Worm (Caenorhabditis elegans) whole organism, mixed stage, embryonic: ENCODE data around the gene dnj-8.

ENCODE experiments used
- M03D4.4 ChIP-seq: sonication (generic microtip); optimal IDR thresholded peaks from 2 replicates; lab custom pipeline; 2017; ENCODE audit warnings: mild to moderate bottlenecking, missing genetic modification characterization, missing compliant biosample characterization
- bed-3 ChIP-seq: fragments of 200-800 bp; sonication (Bioruptor generic); optimal IDR thresholded peaks from 3 replicates; lab custom pipeline; 2018; ENCODE audit warnings: mild to moderate bottlenecking, missing genetic modification characterization, moderate library complexity, missing compliant biosample characterization
- ceh-39 ChIP-seq: fragments of 150-350 bp; optimal IDR thresholded peaks from 2 replicates; lab custom pipeline; 2014; ENCODE audit warnings: missing biosample characterization, missing genetic modification characterization
- ceh-83 ChIP-seq: fragments of 200-800 bp; sonication (Bioruptor generic); optimal IDR thresholded peaks from 2 replicates; lab custom pipeline; 2018; ENCODE audit warnings: mild to moderate bottlenecking, missing genetic modification characterization, missing compliant biosample characterization
- elt-1 ChIP-seq: sonication (generic microtip); optimal IDR thresholded peaks from 2 replicates; lab custom pipeline; 2017; ENCODE audit warnings: missing genetic modification characterization, mild to moderate bottlenecking, missing compliant biosample characterization, antibody characterized with exemption, moderate library complexity, borderline replicate concordance; ENCODE audit not compliant: insufficient read depth
- elt-3 ChIP-seq: fragments of 150-350 bp; optimal IDR thresholded peaks from 2 replicates; lab custom pipeline; 2014; ENCODE audit warnings: missing biosample characterization, missing genetic modification characterization
- ham-2 ChIP-seq: fragments of 200-800 bp; sonication (Bioruptor generic); optimal IDR thresholded peaks from 2 replicates; lab custom pipeline; 2018; ENCODE audit warnings: mild to moderate bottlenecking, missing genetic modification characterization, missing compliant biosample characterization
- hlh-1 ChIP-seq: fragments of 150-350 bp; optimal IDR thresholded peaks from 2 replicates; lab custom pipeline; 2014; ENCODE audit warnings: missing biosample characterization, missing genetic modification reagents, missing genetic modification characterization
- lin-13 ChIP-seq: fragments of 150-350 bp; optimal IDR thresholded peaks from 2 replicates; lab custom pipeline; 2014; ENCODE audit warnings: missing biosample characterization, missing genetic modification characterization
- lin-32 ChIP-seq: fragments of 200-800 bp; sonication (Bioruptor generic); optimal IDR thresholded peaks from 2 replicates; lab custom pipeline; 2018; ENCODE audit warnings: mild to moderate bottlenecking, missing genetic modification characterization, missing compliant biosample characterization
- lsy-2 ChIP-seq: fragments of 150-350 bp; optimal IDR thresholded peaks from 2 replicates; lab custom pipeline; 2014; ENCODE audit warnings: missing biosample characterization, missing genetic modification characterization
- mep-1 ChIP-seq: fragments of 150-350 bp; optimal IDR thresholded peaks from 2 replicates; lab custom pipeline; 2017; ENCODE audit warnings: missing biosample characterization, missing genetic modification reagents, missing genetic modification characterization, inconsistent platforms
- mls-2 ChIP-seq: sonication (generic microtip); optimal IDR thresholded peaks from 2 replicates; lab custom pipeline; 2016; ENCODE audit warnings: mild to moderate bottlenecking, missing genetic modification characterization, moderate library complexity, missing compliant biosample characterization
- nhr-12 ChIP-seq: fragments of 150-350 bp; optimal IDR thresholded peaks from 2 replicates; lab custom pipeline; 2014; ENCODE audit warnings: missing biosample characterization, missing genetic modification characterization
- nhr-2 ChIP-seq: fragments of 150-350 bp; optimal IDR thresholded peaks from 2 replicates; lab custom pipeline; 2014; ENCODE audit warnings: missing biosample characterization, missing genetic modification characterization
- nhr-237 ChIP-seq: fragments of 150-350 bp; optimal IDR thresholded peaks from 2 replicates; lab custom pipeline; 2014; ENCODE audit warnings: missing biosample characterization, missing genetic modification characterization
- nhr-76 ChIP-seq: sonication (generic microtip); optimal IDR thresholded peaks from 2 replicates; lab custom pipeline; 2017; ENCODE audit warnings: missing biosample characterization, missing genetic modification characterization
- pha-4 ChIP-seq: fragments of 150-350 bp; optimal IDR thresholded peaks from 2 replicates; lab custom pipeline; 2018; ENCODE audit warnings: missing biosample characterization, missing genetic modification reagents, missing genetic modification characterization
- snpc-4 ChIP-seq: fragments of 150-350 bp; optimal IDR thresholded peaks from 2 replicates; lab custom pipeline; 2014; ENCODE audit warnings: missing biosample characterization, missing genetic modification characterization
- sptf-1 ChIP-seq: sonication (generic microtip); optimal IDR thresholded peaks from 2 replicates; lab custom pipeline; 2017; ENCODE audit warnings: mild to moderate bottlenecking, missing genetic modification characterization, moderate library complexity, missing compliant biosample characterization
- unc-120 ChIP-seq: sonication (generic microtip); optimal IDR thresholded peaks from 2 replicates; lab custom pipeline; 2017; ENCODE audit warnings: missing genetic modification characterization, missing compliant biosample characterization; ENCODE audit not compliant: poor library complexity, severe bottlenecking
- unc-62 ChIP-seq: fragments of 150-350 bp; optimal IDR thresholded peaks from 2 replicates; lab custom pipeline; 2014; ENCODE audit warnings: missing biosample characterization, missing genetic modification reagents, missing genetic modification characterization
- ztf-11 ChIP-seq: fragments of 150-350 bp; optimal IDR thresholded peaks from 2 replicates; lab custom pipeline; 2014; ENCODE audit warnings: missing biosample characterization, missing genetic modification characterization

dnj-8 gene

ce11 chrII:6562203-6562867, 35.5 kb downstream of the dnj-8 start:
- TF ChIP-seq mep-1 (no peak), elt-3 (tag; lab: Kevin White, UChicago) (no peak)

- TF ChIP-seq pha-4 (no peak), snpc-4 (tag; lab: Kevin White, UChicago) (no peak), lsy-2 (tag; lab: Kevin White, UChicago) (no peak), nhr-12 (tag; lab: Kevin White, UChicago) (no peak), ceh-39 (tag; lab: Kevin White, UChicago) (no peak), lin-32 (GFP tag; lab: Kevin White, UChicago) (no peak), ztf-11 (tag; lab: Kevin White, UChicago) (no peak)
- TF ChIP-seq, all 35 proteins: peak for 0
These were observed 36.6 kb downstream of the dnj-8 start, which contains the start of gene F18C5.10 for ce11 chrII:6561300-6561699. TSS of gene F18C5.10 (minus strand) at chrII:6561444.

- TF ChIP-seq unc-120 (tag; lab: Kevin White, UChicago) (no peak), nhr-237 (tag; lab: Kevin White, UChicago) (no peak), nhr-12 (tag; lab: Kevin White, UChicago) (no peak), nhr-76 (tag; lab: Kevin White, UChicago) (no peak)
These were observed 37.6 kb downstream of the dnj-8 start for ce11 chrII:6560291-6560690.

- TF ChIP-seq hlh-1 (tag; lab: Kevin White, UChicago): no peak
- TF ChIP-seq mls-2 (tag; lab: Kevin White, UChicago): no peak
- TF ChIP-seq M03D4.4 (tag; lab: Kevin White, UChicago): no peak
- no peak for TF ChIP-seq ceh-83 (GFP tag; lab: Kevin White, UChicago)
- TF ChIP-seq sptf-1 (tag; lab: Kevin White, UChicago): no peak
- TF ChIP-seq lin-32 (GFP tag; lab: Kevin White, UChicago): no peak
- no peak for TF ChIP-seq elt-3 (tag; lab: Kevin White, UChicago)
- TF ChIP-seq unc-120 (tag; lab: Kevin White, UChicago): no peak
- TF ChIP-seq ham-2 (GFP tag; lab: Kevin White, UChicago): no peak
These were observed 39.0 kb downstream of the dnj-8 start for ce11 chrII:6558887-6559286.

- TF ChIP-seq nhr-2 (tag; lab: Kevin White, UChicago) (no peak), mep-1 (no peak), snpc-4 (tag; lab: Kevin White, UChicago) (no peak), unc-120 (tag; lab: Kevin White, UChicago) (no peak), elt-1 (tag; lab: Kevin White, UChicago) (no peak), lin-13 (tag; lab: Kevin White, UChicago) (no peak), bed-3 (no peak)
- TF ChIP-seq, all 35 proteins: peak for 0
These were observed 43.2 kb downstream of the dnj-8 start, which contains the start of gene wrn-1 for ce11 chrII:6554677-6555076. TSS of gene wrn-1 (plus strand) at chrII:6554977.

- TF ChIP-seq hlh-1 (tag; lab: Kevin White, UChicago): peak; percentile 92
- TF ChIP-seq elt-3 (tag; lab: Kevin White, UChicago): no peak
- TF ChIP-seq unc-62: peak; percentile 85
- peak; percentile 46 for TF ChIP-seq unc-120 (tag; lab: Kevin White, UChicago)
These were observed 53.0 kb downstream of the dnj-8 start, which contains the start of gene lron-15 for ce11 chrII:6544842-6545410. TSS of gene lron-15 (minus strand) at chrII:6544892.
